Worm (Caenorhabditis elegans): ENCODE data around the gene unc-76.

unc-76 gene

DNA sequence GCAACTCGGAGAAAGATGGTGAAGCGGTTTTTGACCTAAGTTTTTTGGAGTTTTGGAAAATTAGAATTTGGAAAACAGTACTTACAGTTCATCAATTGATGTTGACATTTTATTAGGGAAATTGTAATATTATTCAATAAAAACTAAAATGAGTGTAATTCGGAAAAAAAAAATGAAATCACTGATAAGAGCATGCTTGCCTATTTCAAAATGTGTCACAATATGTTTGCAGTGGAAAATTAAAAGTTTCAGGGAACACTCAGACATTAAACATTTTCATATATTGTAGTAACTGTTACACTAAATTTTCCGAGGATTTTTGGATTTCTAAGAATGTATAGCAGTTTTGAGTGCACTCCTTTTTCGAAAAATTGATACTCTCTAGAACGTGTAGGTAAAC, 19.2 kb upstream of the unc-76 start, which contains the start of the genes fbxa-82 and C25D7.5:
fbxa-82 (minus strand) TSS at position 163 of the 400 bp plus-strand sequence.
C25D7.5 (plus strand) TSS at position 283 of the 400 bp plus-strand sequence.
- no peak for TF ChIP-seq flt-1 (GFP tag; IDR thresholded peaks at IDR 0.05)
- no peak for TF ChIP-seq hnd-1 (tag; optimal IDR thresholded peaks at IDR 0.05)
- no peak for TF ChIP-seq scrt-1 (GFP tag; IDR thresholded peaks at IDR 0.05)
- no peak for TF ChIP-seq F13C5.2 (tag; optimal IDR thresholded peaks at IDR 0.05)
- TF ChIP-seq sea-1 (GFP tag; conservative IDR thresholded peaks at IDR 0.05): no peak
- no peak for TF ChIP-seq hmbx-1 (tag; optimal IDR thresholded peaks at IDR 0.05)
- no peak for TF ChIP-seq hmg-4 (GFP tag; optimal IDR thresholded peaks at IDR 0.05)
- TF ChIP-seq tbx-37 (GFP tag; conservative IDR thresholded peaks at IDR 0.05): no peak

DNA sequence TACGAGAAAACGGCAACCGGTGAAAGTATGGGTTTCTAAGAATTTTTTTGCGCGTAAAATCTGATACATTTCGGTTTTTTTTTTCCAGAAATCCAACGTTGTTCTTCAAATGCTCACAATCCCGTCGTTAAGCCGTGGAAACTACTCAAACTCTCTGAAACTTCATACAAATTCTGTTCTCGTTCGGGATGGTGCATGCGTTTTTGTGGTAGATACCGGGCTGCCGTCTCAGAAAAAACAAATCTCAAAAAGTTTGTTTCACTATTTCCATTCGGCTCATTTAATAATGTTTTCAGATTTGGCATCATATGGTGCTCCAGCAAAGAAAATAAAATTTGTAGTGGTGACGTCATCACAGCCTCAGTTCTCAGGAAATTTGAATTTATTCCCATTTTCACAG, 16.8 kb upstream of the unc-76 start:
- TF ChIP-seq F13C5.2 (tag; optimal IDR thresholded peaks at IDR 0.05) (no peak), tbx-37 (GFP tag; conservative IDR thresholded peaks at IDR 0.05) (no peak), B0310.2 (tag; optimal IDR thresholded peaks at IDR 0.05) (no peak), ceh-13 (GFP tag; optimal IDR thresholded peaks at IDR 0.05) (no peak), ama-1 (optimal IDR thresholded peaks at IDR 0.05) (no peak), hnd-1 (tag; optimal IDR thresholded peaks at IDR 0.05) (no peak), tra-4 (tag; optimal IDR thresholded peaks at IDR 0.05) (no peak), ets-7 (tag; optimal IDR thresholded peaks at IDR 0.05) (no peak), flt-1 (GFP tag; IDR thresholded peaks at IDR 0.05) (no peak), pes-1 (GFP tag; IDR thresholded peaks at IDR 0.05) (no peak), tbx-11 (GFP tag; IDR thresholded peaks at IDR 0.05) (no peak), ceh-36 (tag; optimal IDR thresholded peaks at IDR 0.05) (no peak), scrt-1 (GFP tag; IDR thresholded peaks at IDR 0.05) (no peak), hmg-4 (GFP tag; optimal IDR thresholded peaks at IDR 0.05) (no peak), aly-1 (tag; optimal IDR thresholded peaks at IDR 0.05) (no peak)

DNA sequence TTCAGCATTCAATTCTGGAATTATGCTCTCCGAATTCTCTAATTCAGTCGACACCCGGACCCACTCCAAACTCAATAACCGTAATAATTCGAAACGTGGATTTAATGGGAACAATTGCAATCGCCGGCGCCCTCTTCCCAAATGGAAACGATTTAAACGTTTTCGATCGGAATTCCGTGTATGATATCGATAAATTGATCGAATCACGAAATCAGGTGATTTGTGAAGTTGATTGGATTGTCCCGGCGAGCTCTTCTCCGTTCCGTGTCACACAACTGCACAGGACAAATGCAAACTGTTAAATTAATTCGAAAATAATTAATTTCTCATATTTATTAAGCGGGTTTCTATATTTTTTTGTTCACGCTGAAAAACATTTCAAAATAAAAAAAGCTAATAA, 15.7 kb upstream of the unc-76 start, which contains the start of gene C25D7.16:
C25D7.16 (plus strand) TSS at position 301 of the 400 bp plus-strand sequence.
- TF ChIP-seq scrt-1 (GFP tag; IDR thresholded peaks at IDR 0.05): no peak
- TF ChIP-seq flt-1 (GFP tag; IDR thresholded peaks at IDR 0.05): no peak
- TF ChIP-seq tbx-37 (GFP tag; conservative IDR thresholded peaks at IDR 0.05): no peak
- no peak for TF ChIP-seq hmg-4 (GFP tag; optimal IDR thresholded peaks at IDR 0.05)
- TF ChIP-seq hmbx-1 (tag; optimal IDR thresholded peaks at IDR 0.05): no peak
- no peak for TF ChIP-seq ceh-13 (GFP tag; optimal IDR thresholded peaks at IDR 0.05)
- TF ChIP-seq hnd-1 (tag; optimal IDR thresholded peaks at IDR 0.05): no peak
- no peak for TF ChIP-seq tra-4 (tag; optimal IDR thresholded peaks at IDR 0.05)
- TF ChIP-seq B0310.2 (tag; optimal IDR thresholded peaks at IDR 0.05): no peak
- TF ChIP-seq sea-1 (GFP tag; conservative IDR thresholded peaks at IDR 0.05): no peak
- no peak for TF ChIP-seq ets-7 (tag; optimal IDR thresholded peaks at IDR 0.05)

DNA sequence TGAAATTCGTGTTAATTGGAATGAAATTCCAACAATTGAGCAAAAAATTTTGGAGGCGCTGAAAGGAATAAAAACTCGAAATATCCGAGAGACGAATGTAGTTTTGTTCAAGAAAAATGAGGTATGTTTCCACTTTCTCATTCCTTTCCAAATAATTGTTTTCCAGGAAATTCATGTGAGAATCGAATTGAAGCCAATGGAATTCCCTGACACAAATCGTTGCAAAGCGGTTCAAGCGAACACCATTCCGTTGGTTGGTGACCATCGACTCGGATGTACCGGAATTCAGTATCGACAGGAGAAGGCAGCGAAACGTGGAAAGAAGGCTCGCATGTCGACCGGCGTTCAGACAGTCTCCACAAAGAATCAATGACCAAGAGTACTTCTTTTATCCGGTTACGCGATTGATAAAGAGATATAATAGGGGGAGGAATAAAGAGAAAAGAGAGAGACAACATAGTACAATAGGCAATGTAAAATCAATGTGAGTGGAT, 15.2 kb upstream of the unc-76 start:
- TF ChIP-seq ceh-13 (GFP tag; optimal IDR thresholded peaks at IDR 0.05) (no peak), scrt-1 (GFP tag; IDR thresholded peaks at IDR 0.05) (no peak), flt-1 (GFP tag; IDR thresholded peaks at IDR 0.05) (no peak), aly-1 (tag; optimal IDR thresholded peaks at IDR 0.05) (no peak), B0310.2 (tag; optimal IDR thresholded peaks at IDR 0.05) (no peak), ets-7 (tag; optimal IDR thresholded peaks at IDR 0.05) (no peak), ama-1 (optimal IDR thresholded peaks at IDR 0.05) (no peak), sea-1 (GFP tag; conservative IDR thresholded peaks at IDR 0.05) (no peak; the same call in 1 of the 2 replicates), hmg-4 (GFP tag; optimal IDR thresholded peaks at IDR 0.05) (no peak), ceh-36 (tag; optimal IDR thresholded peaks at IDR 0.05) (no peak)

ce11 chrV:15057724-15058123, 13.8 kb upstream of the unc-76 start:
- TF ChIP-seq ama-1 (optimal IDR thresholded peaks at IDR 0.05) (no peak), B0310.2 (tag; optimal IDR thresholded peaks at IDR 0.05) (no peak)

DNA sequence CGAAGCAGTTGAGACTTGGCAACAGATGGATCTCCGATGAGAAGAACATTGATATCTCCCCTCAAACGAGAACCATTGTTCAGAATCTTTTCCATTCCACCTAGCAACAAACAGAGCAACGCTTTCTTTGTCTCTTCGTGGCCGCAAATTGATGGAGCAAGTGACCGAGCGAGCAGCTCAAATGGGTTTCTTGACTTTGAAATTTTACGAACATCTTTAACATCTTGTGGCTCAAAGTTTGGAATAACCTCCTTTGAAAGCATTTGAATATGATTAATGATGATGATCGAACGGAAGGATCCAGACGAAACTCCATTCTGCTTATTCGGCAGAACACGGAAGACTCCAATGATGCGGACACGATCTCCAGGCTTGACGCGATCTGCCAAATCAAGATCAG, 13.1 kb upstream of the unc-76 start:
- TF ChIP-seq scrt-1 (GFP tag; IDR thresholded peaks at IDR 0.05): no peak
- no peak for TF ChIP-seq hnd-1 (tag; optimal IDR thresholded peaks at IDR 0.05)
- no peak for TF ChIP-seq ceh-13 (GFP tag; optimal IDR thresholded peaks at IDR 0.05)
- TF ChIP-seq pes-1 (GFP tag; IDR thresholded peaks at IDR 0.05): no peak
- no peak for TF ChIP-seq B0310.2 (tag; optimal IDR thresholded peaks at IDR 0.05)
- TF ChIP-seq ceh-36 (tag; optimal IDR thresholded peaks at IDR 0.05): no peak
- TF ChIP-seq sea-1 (GFP tag; conservative IDR thresholded peaks at IDR 0.05): no peak
- no peak for TF ChIP-seq hmbx-1 (tag; optimal IDR thresholded peaks at IDR 0.05)
- no peak for TF ChIP-seq aly-1 (tag; optimal IDR thresholded peaks at IDR 0.05)
- TF ChIP-seq ets-7 (tag; optimal IDR thresholded peaks at IDR 0.05): no peak
- TF ChIP-seq F13C5.2 (tag; optimal IDR thresholded peaks at IDR 0.05): no peak
- TF ChIP-seq hmg-4 (GFP tag; optimal IDR thresholded peaks at IDR 0.05): no peak
- no peak for TF ChIP-seq flt-1 (GFP tag; IDR thresholded peaks at IDR 0.05)
- no peak for TF ChIP-seq ama-1 (optimal IDR thresholded peaks at IDR 0.05)
- TF ChIP-seq tbx-11 (GFP tag; IDR thresholded peaks at IDR 0.05): no peak
- TF ChIP-seq tra-4 (tag; optimal IDR thresholded peaks at IDR 0.05): no peak
- TF ChIP-seq tbx-37 (GFP tag; conservative IDR thresholded peaks at IDR 0.05): no peak

ce11 chrV:15058965-15059364, 12.6 kb upstream of the unc-76 start:
- TF ChIP-seq hmg-4 (GFP tag; optimal IDR thresholded peaks at IDR 0.05) (no peak), hnd-1 (tag; optimal IDR thresholded peaks at IDR 0.05) (no peak), ceh-36 (tag; optimal IDR thresholded peaks at IDR 0.05) (no peak)

DNA sequence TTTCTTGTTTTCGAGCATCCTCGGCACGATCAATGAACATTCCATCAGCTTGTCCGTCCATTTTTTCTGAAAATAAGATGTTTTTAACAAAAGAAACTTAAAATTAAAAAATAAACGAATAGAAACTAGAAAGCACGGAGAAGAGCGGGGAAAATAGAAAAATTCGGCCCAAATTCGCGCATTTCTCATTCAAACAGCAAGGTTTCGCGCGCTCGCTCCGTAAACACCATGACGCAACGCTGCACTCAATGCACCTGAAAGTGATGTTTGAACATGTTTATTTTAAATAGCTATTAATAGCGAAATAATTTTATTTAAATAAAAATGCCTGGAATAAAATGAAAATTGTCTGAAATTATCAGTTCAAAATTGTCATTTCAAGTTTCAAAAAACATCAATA, 12.0 kb upstream of the unc-76 start, which contains the start of the genes mcm-3 and C25D7.15:
mcm-3 (minus strand) TSS at position 66 of the 400 bp plus-strand sequence.
C25D7.15 (plus strand) TSS at position 275 of the 400 bp plus-strand sequence.
- TF ChIP-seq pes-1 (GFP tag; IDR thresholded peaks at IDR 0.05): no peak
- no peak for TF ChIP-seq ceh-13 (GFP tag; optimal IDR thresholded peaks at IDR 0.05)
- no peak for TF ChIP-seq tra-4 (tag; optimal IDR thresholded peaks at IDR 0.05)
- TF ChIP-seq ama-1 (optimal IDR thresholded peaks at IDR 0.05): no peak
- TF ChIP-seq tbx-11 (GFP tag; IDR thresholded peaks at IDR 0.05): no peak
- no peak for TF ChIP-seq ets-7 (tag; optimal IDR thresholded peaks at IDR 0.05)
- no peak for TF ChIP-seq hmbx-1 (tag; optimal IDR thresholded peaks at IDR 0.05)
- TF ChIP-seq aly-1 (tag; optimal IDR thresholded peaks at IDR 0.05): no peak
- TF ChIP-seq sea-1 (GFP tag; conservative IDR thresholded peaks at IDR 0.05): no peak
- TF ChIP-seq scrt-1 (GFP tag; IDR thresholded peaks at IDR 0.05): no peak
- no peak for TF ChIP-seq hnd-1 (tag; optimal IDR thresholded peaks at IDR 0.05)
- TF ChIP-seq flt-1 (GFP tag; IDR thresholded peaks at IDR 0.05): no peak

All from whole organism, early embryonic.